Worm (Caenorhabditis elegans): ENCODE measurements around the gene abts-4.

abts-4 gene

ce11 chrX:6737329-6738008 lies 24.1 kb downstream of the abts-4 start (continued):
- TF ChIP-seq mxl-3 (GFP tag; optimal IDR thresholded peaks at IDR 0.05) (peak; percentile 97), ZK546.5 (tag; optimal IDR thresholded peaks at IDR 0.05) (no peak), mxl-2 (GFP tag; conservative IDR thresholded peaks at IDR 0.05) (peak; percentile 98), madf-9 (GFP tag; conservative IDR thresholded peaks at IDR 0.05) (0 out of 2 replicates have a peak, but pooled peaks have one; percentile 37), ceh-82 (tag; optimal IDR thresholded peaks at IDR 0.05) (no peak), ceh-28 (tag; optimal IDR thresholded peaks at IDR 0.05) (no peak), F10B5.3 (tag; optimal IDR thresholded peaks at IDR 0.05) (no peak), ama-1 (optimal IDR thresholded peaks at IDR 0.05) (no peak), pqm-1 (tag; optimal IDR thresholded peaks at IDR 0.05) (peak; percentile 13), nhr-237 (tag; optimal IDR thresholded peaks at IDR 0.05) (no peak), gei-8 (GFP tag; optimal IDR thresholded peaks at IDR 0.05) (peak; percentile 95), nhr-41 (GFP tag; IDR thresholded peaks at IDR 0.05) (no peak), ztf-7 (tag; optimal IDR thresholded peaks at IDR 0.05) (no peak), set-16 (GFP tag; IDR thresholded peaks at IDR 0.05) (peak; percentile 65), nhr-77 (tag; optimal IDR thresholded peaks at IDR 0.05) (peak; percentile 64), madf-5 (GFP tag; IDR thresholded peaks at IDR 0.05) (no peak), D1046.2 (GFP tag; IDR thresholded peaks at IDR 0.05) (no peak), ceh-32 (tag; optimal IDR thresholded peaks at IDR 0.05; ENCODE audit: poor library complexity) (no peak), tra-1 (GFP tag; IDR thresholded peaks at IDR 0.05) (peak; percentile 93), snpc-4 (tag; optimal IDR thresholded peaks at IDR 0.05) (no peak), dmd-6 (GFP tag; IDR thresholded peaks at IDR 0.05) (peak; percentile 98), vab-7 (GFP tag; IDR thresholded peaks at IDR 0.05) (0 out of 2 replicates have a peak, but pooled peaks have one; percentile 27), nhr-6 (tag; optimal IDR thresholded peaks at IDR 0.05) (peak; percentile 90), Y105C5A.15 (GFP tag; IDR thresholded peaks at IDR 0.05) (no peak), duxl-1 (tag; optimal IDR thresholded peaks at IDR 0.05; ENCODE audit: poor library complexity) (no peak), Y75B8A.6 (GFP tag; IDR thresholded peaks at IDR 0.05) (no peak), daf-8 (GFP tag; IDR thresholded peaks at IDR 0.05) (no peak), egl-27 (tag; optimal IDR thresholded peaks at IDR 0.05) (peak; percentile 47), zfp-3 (GFP tag; conservative IDR thresholded peaks at IDR 0.05) (peak; percentile 38; the same call in 1 of the 2 replicates), nhr-42 (GFP tag; IDR thresholded peaks at IDR 0.05) (peak; percentile 55; the same call in 1 of the 2 replicates), nhr-11 (tag; optimal IDR thresholded peaks at IDR 0.05) (peak; percentile 89), nhr-102 (tag; optimal IDR thresholded peaks at IDR 0.05) (peak; percentile 95), nhr-25 (tag; optimal IDR thresholded peaks at IDR 0.05; ENCODE audit: borderline replicate concordance, insufficient read depth) (peak; percentile 88), tag-97 (GFP tag; IDR thresholded peaks at IDR 0.05) (no peak), cey-2 (tag; optimal IDR thresholded peaks at IDR 0.05; ENCODE audit: borderline replicate concordance, insufficient read depth) (peak; percentile 91), nhr-10 (tag; optimal IDR thresholded peaks at IDR 0.05) (peak; percentile 91), lin-13 (GFP tag; optimal IDR thresholded peaks at IDR 0.05) (peak; percentile 62), aha-1 (tag) (peak; percentile 100), mes-2 (tag; optimal IDR thresholded peaks at IDR 0.05; ENCODE audit: poor library complexity, severe bottlenecking) (peak; percentile 66), lin-29 (GFP tag; IDR thresholded peaks at IDR 0.05) (no peak), lir-3 (tag; optimal IDR thresholded peaks at IDR 0.05) (peak; percentile 27), T26A8.4 (GFP tag; IDR thresholded peaks at IDR 0.05) (peak; percentile 87), mdl-1 (tag; optimal IDR thresholded peaks at IDR 0.05) (peak; percentile 100), daf-16 (GFP tag; optimal IDR thresholded peaks at IDR 0.05) (peak; percentile 74 to 76), daf-16 (tag; optimal IDR thresholded peaks at IDR 0.05) (peak; percentile 86), nhr-111 (GFP tag; optimal IDR thresholded peaks at IDR 0.05) (no peak), ces-1 (GFP tag; optimal IDR thresholded peaks at IDR 0.05) (no peak), arid-1 (GFP tag; conservative IDR thresholded peaks at IDR 0.05) (peak; percentile 66), ceh-44 (GFP tag; IDR thresholded peaks at IDR 0.05) (no peak), F26F4.8 (GFP tag; conservative IDR thresholded peaks at IDR 0.05) (no peak)
